Fruit fly (Drosophila melanogaster): Measurements from ENCODE around the gene glo.
A peak's percentile ranks its signal among the peaks of the same experiment; 100 is the strongest.

Gene glo

dm6 chr3R:11773999-11774397 is 45.2 kb downstream of the glo start (continued):
- TF ChIP-seq wdn (GFP tag; IDR thresholded peaks at IDR 0.05) (no peak), CG18764 (GFP tag; optimal IDR thresholded peaks at IDR 0.05) (peak; percentile 5), tll (GFP tag; optimal IDR thresholded peaks at IDR 0.05) (no peak), nau (GFP tag; optimal IDR thresholded peaks at IDR 0.05) (no peak), crp (GFP tag; optimal IDR thresholded peaks at IDR 0.05) (no peak), hb (GFP tag; IDR thresholded peaks at IDR 0.05; ENCODE audit: partially characterized antibody) (no peak), CG2875 (GFP tag; optimal IDR thresholded peaks at IDR 0.05) (peak; percentile 37), CG32772 (GFP tag; IDR thresholded peaks at IDR 0.05) (no peak), btn (GFP tag; optimal IDR thresholded peaks at IDR 0.05) (no peak), tgo (GFP tag; IDR thresholded peaks at IDR 0.05) (peak; percentile 62), trh (GFP tag; optimal IDR thresholded peaks at IDR 0.05) (no peak), CG12236 (GFP tag; optimal IDR thresholded peaks at IDR 0.05) (no peak), ewg (GFP tag; optimal IDR thresholded peaks at IDR 0.05) (peak; percentile 26), scrt (GFP tag; optimal IDR thresholded peaks at IDR 0.05) (peak; percentile 66), ab (GFP tag; optimal IDR thresholded peaks at IDR 0.05) (no peak), bsh (GFP tag; optimal IDR thresholded peaks at IDR 0.05) (peak in 1 of 2 experiments; percentile 83), bcd (GFP tag; optimal IDR thresholded peaks at IDR 0.05) (peak; percentile 63), B-H2 (GFP tag; optimal IDR thresholded peaks at IDR 0.05) (peak; percentile 61), CG12071 (GFP tag; optimal IDR thresholded peaks at IDR 0.05) (no peak), crol (GFP tag; IDR thresholded peaks at IDR 0.05) (no peak), CG16779 (GFP tag; IDR thresholded peaks at IDR 0.05) (no peak), otp (GFP tag; IDR thresholded peaks at IDR 0.05) (no peak), ssp (GFP tag; IDR thresholded peaks at IDR 0.05) (peak; percentile 11; the same call in 1 of the 2 replicates), CG3726 (GFP tag; IDR thresholded peaks at IDR 0.05) (no peak), CG17829 (tag; optimal IDR thresholded peaks at IDR 0.05) (peak; percentile 83), CG2199 (GFP tag; IDR thresholded peaks at IDR 0.05) (no peak), chinmo (GFP tag; IDR thresholded peaks at IDR 0.05; ENCODE audit: partially characterized antibody) (no peak), CG4360 (GFP tag; IDR thresholded peaks at IDR 0.05) (no peak), pb (GFP tag; optimal IDR thresholded peaks at IDR 0.05) (no peak), ken (GFP tag; IDR thresholded peaks at IDR 0.05) (no peak), CG4328 (GFP tag; optimal IDR thresholded peaks at IDR 0.05) (peak; percentile 64), ash1 (GFP tag; optimal IDR thresholded peaks at IDR 0.05) (no peak), CG10654 (GFP tag; optimal IDR thresholded peaks at IDR 0.05) (peak; percentile 33), CG9437 (GFP tag; optimal IDR thresholded peaks at IDR 0.05) (peak; percentile 64), peb (GFP tag; IDR thresholded peaks at IDR 0.05) (no peak), Nf-YC (tag; optimal IDR thresholded peaks at IDR 0.05) (peak; percentile 68), bbx (GFP tag; IDR thresholded peaks at IDR 0.05; ENCODE audit: partially characterized antibody) (no peak), knrl (GFP tag; IDR thresholded peaks at IDR 0.05; ENCODE audit: partially characterized antibody) (no peak), Xrp1 (GFP tag; IDR thresholded peaks at IDR 0.05) (peak; percentile 73; the same call in 1 of the 2 replicates), Nf-YB (GFP tag; optimal IDR thresholded peaks at IDR 0.05) (peak; percentile 63), CG10565 (GFP tag; optimal IDR thresholded peaks at IDR 0.05) (no peak), fd96Cb (tag; optimal IDR thresholded peaks at IDR 0.05) (peak; percentile 78), nom (GFP tag; optimal IDR thresholded peaks at IDR 0.05) (no peak), Gug (GFP tag; IDR thresholded peaks at IDR 0.05) (no peak), Jarid2 (GFP tag; optimal IDR thresholded peaks at IDR 0.05) (no peak), Ets65A (GFP tag) (no peak), CG10543 (GFP tag; optimal IDR thresholded peaks at IDR 0.05) (peak; percentile 75), vfl (GFP tag; optimal IDR thresholded peaks at IDR 0.05) (no peak), MESR4 (GFP tag; optimal IDR thresholded peaks at IDR 0.05) (no peak), sr (GFP tag; IDR thresholded peaks at IDR 0.05) (no peak), Hand (GFP tag; optimal IDR thresholded peaks at IDR 0.05) (peak; percentile 70)
